Worm (Caenorhabditis elegans): ENCODE measurements around the gene mrck-1.

ce11 chrV:6277178-6277834 is 10.2 kb upstream of the mrck-1 start:
- TF ChIP-seq blmp-1 (tag; optimal IDR thresholded peaks at IDR 0.05; ENCODE audit: insufficient read depth): no peak
- TF ChIP-seq mdl-1 (tag; optimal IDR thresholded peaks at IDR 0.05): no peak
- no peak for TF ChIP-seq lsy-2 (tag; optimal IDR thresholded peaks at IDR 0.05)
- no peak for TF ChIP-seq lin-11 (tag; optimal IDR thresholded peaks at IDR 0.05)
- no peak for TF ChIP-seq mab-5 (tag; optimal IDR thresholded peaks at IDR 0.05)
- no peak for TF ChIP-seq F13H6.1 (tag; optimal IDR thresholded peaks at IDR 0.05)
- TF ChIP-seq crh-2 (tag; optimal IDR thresholded peaks at IDR 0.05): no peak
- no peak for TF ChIP-seq elt-1 (tag; optimal IDR thresholded peaks at IDR 0.05)
- no peak for TF ChIP-seq nhr-77 (tag; optimal IDR thresholded peaks at IDR 0.05)
- TF ChIP-seq sma-3 (GFP tag; optimal IDR thresholded peaks at IDR 0.05): no peak
- TF ChIP-seq nhr-25 (tag; optimal IDR thresholded peaks at IDR 0.05): no peak
- no peak for TF ChIP-seq zag-1 (tag; optimal IDR thresholded peaks at IDR 0.05)
- TF ChIP-seq ZK546.5 (tag; optimal IDR thresholded peaks at IDR 0.05): no peak
- no peak for TF ChIP-seq unc-62 (GFP tag; optimal IDR thresholded peaks at IDR 0.05)

Data from whole organism, L2 larva.